Worm (Caenorhabditis elegans) whole organism, mixed stage, embryonic: ENCODE data around the gene ztf-31.
A peak's percentile ranks its signal among the peaks of the same experiment; 100 is the strongest.

Source experiments
- M03D4.4 ChIP-seq: sonication (generic microtip); optimal IDR thresholded peaks from 2 replicates; lab custom pipeline; 2017; ENCODE audit warnings: mild to moderate bottlenecking, missing genetic modification characterization, missing compliant biosample characterization
- bed-3 ChIP-seq: fragments of 200-800 bp; sonication (Bioruptor generic); optimal IDR thresholded peaks from 3 replicates; lab custom pipeline; 2018; ENCODE audit warnings: mild to moderate bottlenecking, missing genetic modification characterization, moderate library complexity, missing compliant biosample characterization
- blmp-1 ChIP-seq: fragments of 150-350 bp; optimal IDR thresholded peaks from 2 replicates; lab custom pipeline; 2014; ENCODE audit warnings: missing biosample characterization, missing genetic modification characterization
- ceh-39 ChIP-seq: fragments of 150-350 bp; optimal IDR thresholded peaks from 2 replicates; lab custom pipeline; 2014; ENCODE audit warnings: missing biosample characterization, missing genetic modification characterization
- ceh-43 ChIP-seq: fragments of 200-800 bp; sonication (Bioruptor generic); optimal IDR thresholded peaks from 2 replicates; lab custom pipeline; 2018; ENCODE audit warnings: mild to moderate bottlenecking, missing genetic modification characterization, moderate library complexity, missing compliant biosample characterization
- ceh-83 ChIP-seq: fragments of 200-800 bp; sonication (Bioruptor generic); optimal IDR thresholded peaks from 2 replicates; lab custom pipeline; 2018; ENCODE audit warnings: mild to moderate bottlenecking, missing genetic modification characterization, missing compliant biosample characterization
- ces-1 ChIP-seq: fragments of 150-350 bp; optimal IDR thresholded peaks from 2 replicates; lab custom pipeline; 2014; ENCODE audit warnings: missing biosample characterization, missing genetic modification reagents, missing genetic modification characterization
- cnd-1 ChIP-seq: fragments of 200-800 bp; sonication (Bioruptor generic); optimal IDR thresholded peaks from 2 replicates; lab custom pipeline; 2018; ENCODE audit warnings: mild to moderate bottlenecking, missing genetic modification characterization, missing compliant biosample characterization
- drap-1 ChIP-seq: fragments of 200-800 bp; sonication (Bioruptor generic); optimal IDR thresholded peaks from 3 replicates; lab custom pipeline; 2018; ENCODE audit warnings: mild to moderate bottlenecking, missing genetic modification characterization, missing compliant biosample characterization
- elt-1 ChIP-seq: sonication (generic microtip); optimal IDR thresholded peaks from 2 replicates; lab custom pipeline; 2017; ENCODE audit warnings: missing genetic modification characterization, mild to moderate bottlenecking, missing compliant biosample characterization, antibody characterized with exemption, moderate library complexity, borderline replicate concordance; ENCODE audit not compliant: insufficient read depth
- elt-3 ChIP-seq: fragments of 150-350 bp; optimal IDR thresholded peaks from 2 replicates; lab custom pipeline; 2014; ENCODE audit warnings: missing biosample characterization, missing genetic modification characterization
- flh-1 ChIP-seq: fragments of 200-800 bp; sonication (Bioruptor generic); optimal IDR thresholded peaks from 2 replicates; lab custom pipeline; 2018; ENCODE audit warnings: mild to moderate bottlenecking, missing genetic modification characterization, moderate library complexity, missing compliant biosample characterization
- ham-2 ChIP-seq: fragments of 200-800 bp; sonication (Bioruptor generic); optimal IDR thresholded peaks from 2 replicates; lab custom pipeline; 2018; ENCODE audit warnings: mild to moderate bottlenecking, missing genetic modification characterization, missing compliant biosample characterization
- hlh-1 ChIP-seq: fragments of 150-350 bp; optimal IDR thresholded peaks from 2 replicates; lab custom pipeline; 2014; ENCODE audit warnings: missing biosample characterization, missing genetic modification reagents, missing genetic modification characterization
- lin-13 ChIP-seq: fragments of 150-350 bp; optimal IDR thresholded peaks from 2 replicates; lab custom pipeline; 2014; ENCODE audit warnings: missing biosample characterization, missing genetic modification characterization
- lin-32 ChIP-seq: fragments of 200-800 bp; sonication (Bioruptor generic); optimal IDR thresholded peaks from 2 replicates; lab custom pipeline; 2018; ENCODE audit warnings: mild to moderate bottlenecking, missing genetic modification characterization, missing compliant biosample characterization
- lsy-2 ChIP-seq: fragments of 150-350 bp; optimal IDR thresholded peaks from 2 replicates; lab custom pipeline; 2014; ENCODE audit warnings: missing biosample characterization, missing genetic modification characterization
- mab-5 ChIP-seq: fragments of 150-350 bp; optimal IDR thresholded peaks from 2 replicates; lab custom pipeline; 2014; ENCODE audit warnings: missing biosample characterization, missing genetic modification characterization
- mep-1 ChIP-seq: fragments of 150-350 bp; optimal IDR thresholded peaks from 2 replicates; lab custom pipeline; 2017; ENCODE audit warnings: missing biosample characterization, missing genetic modification reagents, missing genetic modification characterization, inconsistent platforms
- mls-2 ChIP-seq: sonication (generic microtip); optimal IDR thresholded peaks from 2 replicates; lab custom pipeline; 2016; ENCODE audit warnings: mild to moderate bottlenecking, missing genetic modification characterization, moderate library complexity, missing compliant biosample characterization
- nhr-12 ChIP-seq: fragments of 150-350 bp; optimal IDR thresholded peaks from 2 replicates; lab custom pipeline; 2014; ENCODE audit warnings: missing biosample characterization, missing genetic modification characterization
- nhr-2 ChIP-seq: fragments of 150-350 bp; optimal IDR thresholded peaks from 2 replicates; lab custom pipeline; 2014; ENCODE audit warnings: missing biosample characterization, missing genetic modification characterization
- nhr-237 ChIP-seq: fragments of 150-350 bp; optimal IDR thresholded peaks from 2 replicates; lab custom pipeline; 2014; ENCODE audit warnings: missing biosample characterization, missing genetic modification characterization
- nhr-28 ChIP-seq: fragments of 150-350 bp; optimal IDR thresholded peaks from 2 replicates; lab custom pipeline; 2014; ENCODE audit warnings: missing biosample characterization, missing genetic modification characterization
- nhr-76 ChIP-seq: sonication (generic microtip); optimal IDR thresholded peaks from 2 replicates; lab custom pipeline; 2017; ENCODE audit warnings: missing biosample characterization, missing genetic modification characterization
- pha-4 ChIP-seq: fragments of 150-350 bp; optimal IDR thresholded peaks from 2 replicates; lab custom pipeline; 2018; ENCODE audit warnings: missing biosample characterization, missing genetic modification reagents, missing genetic modification characterization
- sem-2 ChIP-seq: fragments of 200-800 bp; sonication (Bioruptor generic); optimal IDR thresholded peaks from 2 replicates; lab custom pipeline; 2018; ENCODE audit warnings: mild to moderate bottlenecking, missing genetic modification characterization, missing compliant biosample characterization
- snpc-4 ChIP-seq: fragments of 150-350 bp; optimal IDR thresholded peaks from 2 replicates; lab custom pipeline; 2014; ENCODE audit warnings: missing biosample characterization, missing genetic modification characterization
- sptf-1 ChIP-seq: sonication (generic microtip); optimal IDR thresholded peaks from 2 replicates; lab custom pipeline; 2017; ENCODE audit warnings: mild to moderate bottlenecking, missing genetic modification characterization, moderate library complexity, missing compliant biosample characterization
- tbx-8 ChIP-seq: fragments of 200-800 bp; sonication (Bioruptor generic); optimal IDR thresholded peaks from 2 replicates; lab custom pipeline; 2018; ENCODE audit warnings: mild to moderate bottlenecking, missing genetic modification characterization, moderate library complexity, missing compliant biosample characterization
- unc-120 ChIP-seq: sonication (generic microtip); optimal IDR thresholded peaks from 2 replicates; lab custom pipeline; 2017; ENCODE audit warnings: missing genetic modification characterization, missing compliant biosample characterization; ENCODE audit not compliant: poor library complexity, severe bottlenecking
- unc-39 ChIP-seq: fragments of 150-350 bp; optimal IDR thresholded peaks from 2 replicates; lab custom pipeline; 2014; ENCODE audit warnings: missing biosample characterization, missing genetic modification characterization
- unc-62 ChIP-seq: fragments of 150-350 bp; optimal IDR thresholded peaks from 2 replicates; lab custom pipeline; 2014; ENCODE audit warnings: missing biosample characterization, missing genetic modification reagents, missing genetic modification characterization
- zip-8 ChIP-seq: fragments of 150-350 bp; optimal IDR thresholded peaks from 2 replicates; lab custom pipeline; 2014; ENCODE audit warnings: missing biosample characterization, missing genetic modification characterization
- ztf-11 ChIP-seq: fragments of 150-350 bp; optimal IDR thresholded peaks from 2 replicates; lab custom pipeline; 2014; ENCODE audit warnings: missing biosample characterization, missing genetic modification characterization

ztf-31 gene

ce11 chrIII:7262592-7262991 is 21.4 kb downstream of the ztf-31 start:
- TF ChIP-seq drap-1 (GFP tag; lab: Kevin White, UChicago) (no peak), ceh-43 (no peak), unc-62 (GFP tag; lab: Kevin White, UChicago) (no peak), ces-1 (peak; percentile 34), snpc-4 (tag; lab: Kevin White, UChicago) (no peak)

ce11 chrIII:7263028-7263427 is 21.9 kb downstream of the ztf-31 start:
- TF ChIP-seq ztf-11 = no peak
- no peak for TF ChIP-seq nhr-237
- TF ChIP-seq sptf-1 (tag; lab: Kevin White, UChicago) = no peak
- TF ChIP-seq unc-120 (tag; lab: Kevin White, UChicago) = no peak
- no peak for TF ChIP-seq elt-1
- no peak for TF ChIP-seq ces-1
- no peak for TF ChIP-seq lsy-2 (tag; lab: Kevin White, UChicago)
- TF ChIP-seq mep-1 = no peak
- no peak for TF ChIP-seq sem-2
- no peak for TF ChIP-seq ceh-43
- no peak for TF ChIP-seq ceh-83 (GFP tag; lab: Kevin White, UChicago)
- TF ChIP-seq flh-1 = no peak
- no peak for TF ChIP-seq nhr-12
- TF ChIP-seq nhr-2 (tag; lab: Kevin White, UChicago) = no peak
- TF ChIP-seq elt-3 = no peak
- TF ChIP-seq, all 35 proteins: peak for 0

- TF ChIP-seq flh-1 = no peak
- TF ChIP-seq sptf-1 (tag; lab: Kevin White, UChicago) = no peak
- no peak for TF ChIP-seq cnd-1 (tag; lab: Kevin White, UChicago)
These were observed 29.9 kb downstream of the ztf-31 start for ce11 chrIII:7271083-7271482.

- TF ChIP-seq ceh-39 = no peak
- no peak for TF ChIP-seq ham-2 (GFP tag; lab: Kevin White, UChicago)
- TF ChIP-seq sptf-1 (tag; lab: Kevin White, UChicago) = peak; percentile 37
- TF ChIP-seq mls-2 (tag; lab: Kevin White, UChicago) = peak; percentile 75
- TF ChIP-seq pha-4 (tag; lab: Kevin White, UChicago) = peak; percentile 9
- TF ChIP-seq zip-8 (tag; lab: Kevin White, UChicago) = no peak
- peak; percentile 33 for TF ChIP-seq mep-1
- no peak for TF ChIP-seq bed-3 (GFP tag; lab: Kevin White, UChicago)
- no peak for TF ChIP-seq mab-5 (tag; lab: Kevin White, UChicago)
- TF ChIP-seq nhr-76 (tag; lab: Kevin White, UChicago) = no peak
- TF ChIP-seq snpc-4 (tag; lab: Kevin White, UChicago) = no peak
- peak; percentile 6 for TF ChIP-seq ceh-83 (GFP tag; lab: Kevin White, UChicago)
- no peak for TF ChIP-seq elt-3
- peak; percentile 16 for TF ChIP-seq lsy-2 (tag; lab: Kevin White, UChicago)
- TF ChIP-seq ceh-43 = peak; percentile 64
- no peak for TF ChIP-seq drap-1 (GFP tag; lab: Kevin White, UChicago)
- TF ChIP-seq lin-13 = peak; percentile 36
- peak; percentile 64 for TF ChIP-seq M03D4.4 (tag; lab: Kevin White, UChicago)
- no peak for TF ChIP-seq nhr-28 (tag; lab: Kevin White, UChicago)
- no peak for TF ChIP-seq hlh-1 (tag; lab: Kevin White, UChicago)
- no peak for TF ChIP-seq nhr-2 (tag; lab: Kevin White, UChicago)
- no peak for TF ChIP-seq nhr-12
- TF ChIP-seq nhr-237 = no peak
- TF ChIP-seq unc-120 (tag; lab: Kevin White, UChicago) = peak; percentile 46
- no peak for TF ChIP-seq tbx-8 (GFP tag; lab: Kevin White, UChicago)
- TF ChIP-seq ztf-11 = no peak
- no peak for TF ChIP-seq unc-62 (GFP tag; lab: Kevin White, UChicago)
- no peak for TF ChIP-seq sem-2
- TF ChIP-seq lin-32 (GFP tag; lab: Kevin White, UChicago) = no peak
- peak; percentile 11 for TF ChIP-seq cnd-1 (tag; lab: Kevin White, UChicago)
- no peak for TF ChIP-seq elt-1
- TF ChIP-seq blmp-1 = no peak
- no peak for TF ChIP-seq flh-1
- no peak for TF ChIP-seq unc-39 (tag; lab: Kevin White, UChicago)
- peak; percentile 34 for TF ChIP-seq ces-1
These were observed 30.9 kb downstream of the ztf-31 start for ce11 chrIII:7272088-7272487.
